Fruit fly (Drosophila melanogaster) S2 (cell line): ENCODE results near the gene Sk2.

ENCODE experiments used
- CG8478 ChIP-seq: fragments of >200 bp; optimal IDR thresholded peaks from 2 replicates; lab custom pipeline; 2018
- CTCF ChIP-seq, 2 experiments: fragments of >200 bp; optimal IDR thresholded peaks; 2 replicates each; lab custom pipeline; 2018

dm6 chr3L:3058970-3059883 lies 12.3 kb downstream of the Sk2 start:
- TF ChIP-seq CG8478 (lab: Kevin White, UChicago) (no peak), CTCF (optimal IDR thresholded peaks at IDR 0.05; lab: Kevin White, UChicago) (no peak)
